Worm (Caenorhabditis elegans) whole organism, L4 larva: ENCODE measurements around the gene B0334.5.

Source experiments
- F10B5.3 ChIP-seq: sonication (generic microtip); optimal IDR thresholded peaks from 2 replicates; lab custom pipeline; 2016; ENCODE audit warnings: mild to moderate bottlenecking, missing genetic modification characterization, missing compliant biosample characterization
- F26F4.8 ChIP-seq: fragments of 200-800 bp; sonication (Bioruptor generic); conservative IDR thresholded peaks from 2 replicates; pipeline ENCODE4 v1.3.6; 2022; ENCODE audit warnings: missing genetic modification characterization, missing compliant biosample characterization
- F49E8.2 ChIP-seq: sonication (generic microtip); optimal IDR thresholded peaks from 2 replicates; lab custom pipeline; 2016; ENCODE audit warnings: missing compliant biosample characterization, mild to moderate bottlenecking, missing genetic modification characterization, borderline replicate concordance
- T20F7.1 ChIP-seq: fragments of 200-800 bp; sonication (Bioruptor generic); optimal IDR thresholded peaks from 2 replicates; lab custom pipeline; 2018; ENCODE audit warnings: mild to moderate bottlenecking, missing genetic modification characterization, missing compliant biosample characterization
- T26A8.4 ChIP-seq: fragments of 200-800 bp; sonication (Bioruptor generic); IDR thresholded peaks from 2 replicates; pipeline ENCODE4 v1.3.6; 2022; ENCODE audit warnings: missing genetic modification characterization, missing compliant biosample characterization
- Y48G9A.11 ChIP-seq: fragments of 200-800 bp; sonication (Bioruptor generic); IDR thresholded peaks from 2 replicates; pipeline ENCODE4 v1.3.6; 2022; ENCODE audit warnings: missing genetic modification reagents, missing genetic modification characterization, missing compliant biosample characterization
- ZK337.2 ChIP-seq: fragments of 200-800 bp; sonication (Bioruptor generic); IDR thresholded peaks from 2 replicates; pipeline ENCODE4 v1.3.6; 2022; ENCODE audit warnings: missing genetic modification reagents, missing genetic modification characterization, missing compliant biosample characterization
- ZK546.5 ChIP-seq, 2 experiments: sonication (generic microtip); optimal IDR thresholded peaks; 2 replicates each; lab custom pipeline; 2017; ENCODE audit warnings: missing biosample characterization in 2 of 2, missing genetic modification characterization in 2 of 2
- aha-1 ChIP-seq: fragments of 150-350 bp; peaks from one replicate; lab custom pipeline; 2014; ENCODE audit warnings: missing biosample characterization, missing genetic modification characterization
- aly-2 ChIP-seq: sonication (generic microtip); optimal IDR thresholded peaks from 2 replicates; lab custom pipeline; 2018; ENCODE audit warnings: missing biosample characterization, missing genetic modification characterization
- attf-4 ChIP-seq: sonication (generic microtip); optimal IDR thresholded peaks from 3 replicates; lab custom pipeline; 2017; ENCODE audit warnings: missing biosample characterization, missing genetic modification characterization
- ceh-44 ChIP-seq: fragments of 200-800 bp; sonication (Bioruptor generic); IDR thresholded peaks from 2 replicates; pipeline ENCODE4 v1.3.6; 2022; ENCODE audit warnings: missing genetic modification reagents, missing genetic modification characterization, missing compliant biosample characterization
- ceh-62 ChIP-seq: sonication (generic microtip); optimal IDR thresholded peaks from 2 replicates; lab custom pipeline; 2017; ENCODE audit warnings: missing biosample characterization, missing genetic modification characterization
- daf-16 ChIP-seq, 3 experiments: sonication (generic microtip); optimal IDR thresholded peaks; 2 replicates each; lab custom pipeline; 2016 to 2017; ENCODE audit warnings: missing genetic modification characterization in 3 of 3, missing genetic modification reagents in 3 of 3, mild to moderate bottlenecking in 2 of 3, missing compliant biosample characterization in 2 of 3, missing biosample characterization in 1 of 3, moderate library complexity in 1 of 3
- dmd-6 ChIP-seq: fragments of 200-800 bp; sonication (Bioruptor generic); IDR thresholded peaks from 2 replicates; pipeline ENCODE4 v1.3.6; 2022; ENCODE audit warnings: missing genetic modification reagents, missing genetic modification characterization, missing compliant biosample characterization
- dpl-1 ChIP-seq: fragments of 150-350 bp; optimal IDR thresholded peaks from 2 replicates; lab custom pipeline; 2014; ENCODE audit warnings: missing biosample characterization, missing genetic modification reagents, missing genetic modification characterization
- dve-1 ChIP-seq: sonication (generic microtip); optimal IDR thresholded peaks from 2 replicates; lab custom pipeline; 2017; ENCODE audit warnings: antibody characterized with exemption, mild to moderate bottlenecking, missing genetic modification characterization, missing compliant biosample characterization; ENCODE audit not compliant: insufficient read depth
- egl-27 ChIP-seq: sonication (generic microtip); optimal IDR thresholded peaks from 3 replicates; lab custom pipeline; 2017; ENCODE audit warnings: missing biosample characterization, missing genetic modification reagents, missing genetic modification characterization
- egl-43 ChIP-seq: fragments of 200-800 bp; sonication (Bioruptor generic); IDR thresholded peaks from 2 replicates; pipeline ENCODE4 v1.3.6; 2022; ENCODE audit warnings: missing genetic modification reagents, missing genetic modification characterization, missing compliant biosample characterization
- fkh-10 ChIP-seq: fragments of 150-350 bp; optimal IDR thresholded peaks from 2 replicates; lab custom pipeline; 2014; ENCODE audit warnings: missing biosample characterization, missing genetic modification reagents, missing genetic modification characterization
- hif-1 ChIP-seq, 2 experiments: sonication (generic microtip); optimal IDR thresholded peaks; 2 replicates each; lab custom pipeline; 2016 to 2017; ENCODE audit warnings: missing compliant biosample characterization in 2 of 2, missing genetic modification characterization in 2 of 2, missing genetic modification reagents in 2 of 2, missing genotype in 2 of 2, mild to moderate bottlenecking in 1 of 2
- jun-1 ChIP-seq: fragments of 150-350 bp; optimal IDR thresholded peaks from 2 replicates; lab custom pipeline; 2014; ENCODE audit warnings: missing biosample characterization, missing genetic modification reagents, missing genetic modification characterization
- lin-13 ChIP-seq: fragments of 150-350 bp; optimal IDR thresholded peaks from 2 replicates; lab custom pipeline; 2014; ENCODE audit warnings: missing biosample characterization, missing genetic modification reagents, missing genetic modification characterization
- lin-15B ChIP-seq: fragments of 150-350 bp; sonication (generic microtip); optimal IDR thresholded peaks from 3 replicates; lab custom pipeline; 2014; ENCODE audit warnings: missing biosample characterization, missing genetic modification characterization
- lin-38 ChIP-seq: fragments of 200-800 bp; sonication (Bioruptor generic); IDR thresholded peaks from 2 replicates; pipeline ENCODE4 v1.3.6; 2022; ENCODE audit warnings: missing genetic modification reagents, missing genetic modification characterization, missing compliant biosample characterization
- lir-3 ChIP-seq: sonication (generic microtip); optimal IDR thresholded peaks from 2 replicates; lab custom pipeline; 2016; ENCODE audit warnings: mild to moderate bottlenecking, missing genetic modification characterization, missing compliant biosample characterization
- lsy-2 ChIP-seq, 2 experiments: fragments of 150-350 bp in 1 of 2; sonication (generic microtip) in 1 of 2; optimal IDR thresholded peaks; 2 replicates each; lab custom pipeline; 2014 to 2017; ENCODE audit warnings: missing biosample characterization in 2 of 2, missing genetic modification characterization in 2 of 2
- madf-5 ChIP-seq, 2 experiments: fragments of 200-800 bp; sonication (Bioruptor generic); IDR thresholded peaks; 2 replicates each; pipeline ENCODE4 v1.3.6; 2022; ENCODE audit warnings: missing compliant biosample characterization in 2 of 2, missing genetic modification characterization in 2 of 2
- madf-9 ChIP-seq: fragments of 200-800 bp; sonication (Bioruptor generic); conservative IDR thresholded peaks from 2 replicates; pipeline ENCODE4 v1.3.6; 2022; ENCODE audit warnings: missing genetic modification reagents, missing genetic modification characterization, missing compliant biosample characterization
- mdl-1 ChIP-seq, 2 experiments: fragments of 150-350 bp in 1 of 2; sonication (generic microtip) in 1 of 2; optimal IDR thresholded peaks; 2 replicates each; lab custom pipeline; 2014 to 2017; ENCODE audit warnings: missing biosample characterization in 2 of 2, missing genetic modification characterization in 2 of 2
- mes-2 ChIP-seq: sonication (generic microtip); optimal IDR thresholded peaks from 2 replicates; lab custom pipeline; 2016; ENCODE audit warnings: missing genotype, mild to moderate bottlenecking, missing genetic modification characterization, missing compliant biosample characterization; ENCODE audit not compliant: poor library complexity, severe bottlenecking
- nhr-10 ChIP-seq: fragments of 150-350 bp; optimal IDR thresholded peaks from 2 replicates; lab custom pipeline; 2014; ENCODE audit warnings: missing biosample characterization, missing genetic modification characterization
- nhr-102 ChIP-seq: sonication (generic microtip); optimal IDR thresholded peaks from 2 replicates; lab custom pipeline; 2016; ENCODE audit warnings: mild to moderate bottlenecking, missing genetic modification characterization, moderate library complexity, missing compliant biosample characterization
- nhr-25 ChIP-seq: sonication (generic microtip); optimal IDR thresholded peaks from 2 replicates; lab custom pipeline; 2017; ENCODE audit warnings: missing genetic modification characterization, mild to moderate bottlenecking, missing compliant biosample characterization, antibody characterized with exemption, moderate library complexity, borderline replicate concordance; ENCODE audit not compliant: insufficient read depth
- nhr-28 ChIP-seq: fragments of 150-350 bp; optimal IDR thresholded peaks from 2 replicates; lab custom pipeline; 2014; ENCODE audit warnings: missing biosample characterization, missing genetic modification characterization
- nhr-41 ChIP-seq: fragments of 200-800 bp; sonication (Bioruptor generic); IDR thresholded peaks from 2 replicates; pipeline ENCODE4 v1.3.6; 2022; ENCODE audit warnings: missing genetic modification reagents, missing genetic modification characterization, missing compliant biosample characterization
- nhr-48 ChIP-seq: sonication (generic microtip); optimal IDR thresholded peaks from 2 replicates; lab custom pipeline; 2016; ENCODE audit warnings: mild to moderate bottlenecking, missing genetic modification characterization, missing compliant biosample characterization
- nhr-6 ChIP-seq: fragments of 150-350 bp; optimal IDR thresholded peaks from 2 replicates; lab custom pipeline; 2014; ENCODE audit warnings: missing biosample characterization, missing genetic modification characterization
- nhr-76 ChIP-seq: fragments of 150-350 bp; optimal IDR thresholded peaks from 2 replicates; lab custom pipeline; 2014; ENCODE audit warnings: missing biosample characterization, missing genetic modification characterization
- php-3 ChIP-seq: fragments of 200-800 bp; sonication (Bioruptor generic); IDR thresholded peaks from 2 replicates; pipeline ENCODE4 v1.3.6; 2022; ENCODE audit warnings: missing genetic modification reagents, missing genetic modification characterization, missing compliant biosample characterization
- pqm-1 ChIP-seq: sonication (generic microtip); optimal IDR thresholded peaks from 2 replicates; lab custom pipeline; 2017; ENCODE audit warnings: missing biosample characterization, missing genetic modification characterization
- saeg-2 ChIP-seq: fragments of 200-800 bp; sonication (Bioruptor generic); IDR thresholded peaks from 2 replicates; pipeline ENCODE4 v1.3.6; 2022; ENCODE audit warnings: missing genetic modification reagents, missing genetic modification characterization, missing compliant biosample characterization
- snpc-4 ChIP-seq: fragments of 150-350 bp; optimal IDR thresholded peaks from 2 replicates; lab custom pipeline; 2014; ENCODE audit warnings: missing biosample characterization, missing genetic modification characterization
- tag-97 ChIP-seq: fragments of 200-800 bp; sonication (Bioruptor generic); IDR thresholded peaks from 2 replicates; pipeline ENCODE4 v1.3.6; 2022; ENCODE audit warnings: missing genetic modification characterization, missing compliant biosample characterization
- tra-1 ChIP-seq: fragments of 200-800 bp; sonication (Bioruptor generic); IDR thresholded peaks from 2 replicates; pipeline ENCODE4 v1.3.6; 2022; ENCODE audit warnings: missing genetic modification reagents, missing genetic modification characterization, missing compliant biosample characterization
- unc-62 ChIP-seq, 3 experiments: fragments of 150-350 bp in 1 of 3; sonication (generic microtip); optimal IDR thresholded peaks in 2 of 3; peaks in 1 of 3; 1 replicate in 1 of 3; 2 replicates in 2 of 3; lab custom pipeline; 2014 to 2017; ENCODE audit warnings: missing biosample characterization in 3 of 3, missing genetic modification characterization in 3 of 3, missing genetic modification reagents in 3 of 3, missing genotype in 1 of 3
- zag-1 ChIP-seq: fragments of 150-350 bp; optimal IDR thresholded peaks from 2 replicates; lab custom pipeline; 2014; ENCODE audit warnings: missing biosample characterization, missing genetic modification characterization
- zfp-2 ChIP-seq: sonication (generic microtip); optimal IDR thresholded peaks from 2 replicates; lab custom pipeline; 2016; ENCODE audit warnings: mild to moderate bottlenecking, missing genetic modification characterization, missing compliant biosample characterization
- zfp-3 ChIP-seq: fragments of 200-800 bp; sonication (Bioruptor generic); conservative IDR thresholded peaks from 2 replicates; pipeline ENCODE4 v1.3.6; 2022; ENCODE audit warnings: missing genetic modification reagents, missing genetic modification characterization, missing compliant biosample characterization
- zip-11 ChIP-seq: fragments of 200-800 bp; sonication (Bioruptor generic); IDR thresholded peaks from 2 replicates; pipeline ENCODE4 v1.3.6; 2022; ENCODE audit warnings: missing genetic modification characterization, missing compliant biosample characterization
- zip-2 ChIP-seq: fragments of 150-350 bp; optimal IDR thresholded peaks from 2 replicates; lab custom pipeline; 2014; ENCODE audit warnings: missing biosample characterization, missing genetic modification characterization

B0334.5 gene

DNA sequence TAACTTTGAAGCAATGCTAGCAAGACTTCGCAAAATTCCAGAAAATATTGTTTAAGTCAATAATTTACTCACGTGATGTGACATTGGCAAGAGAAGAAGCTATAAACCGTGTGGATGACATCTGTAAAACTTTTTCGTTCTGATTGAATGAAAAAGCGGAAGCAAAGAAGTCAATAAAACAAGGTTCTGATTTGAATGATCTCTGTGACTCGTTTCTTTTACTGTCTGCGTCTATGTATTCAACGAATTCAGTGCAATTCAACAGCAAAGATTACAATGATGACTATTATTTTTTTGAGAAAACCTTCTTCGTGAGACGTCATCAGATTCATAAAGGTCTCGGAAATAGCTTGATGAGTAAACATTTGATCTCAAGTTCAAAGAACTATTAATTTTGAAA, 4.6 kb upstream of the B0334.5 start, which contains the start of gene hacl-1 (continued):
- no peak for TF ChIP-seq F49E8.2 (tag; lab: Kevin White, UChicago)
- peak; percentile 71 for TF ChIP-seq dve-1 (tag; lab: Kevin White, UChicago)
- peak; percentile 35 for TF ChIP-seq jun-1 (tag; lab: Kevin White, UChicago)
- TF ChIP-seq aha-1 (tag; lab: Kevin White, UChicago), result peak; percentile 59
- no peak for TF ChIP-seq ceh-44 (GFP tag; lab: Robert Waterston, UW)
- no peak for TF ChIP-seq nhr-41
- TF ChIP-seq nhr-10, result no peak
- peak in 1 of 2 experiments; percentile 56 for TF ChIP-seq lsy-2 (tag; optimal IDR thresholded peaks at IDR 0.05; lab: Kevin White, UChicago)
- no peak for TF ChIP-seq hif-1 (tag; optimal IDR thresholded peaks at IDR 0.05; lab: Kevin White, UChicago)
- TF ChIP-seq nhr-28, result peak; percentile 46
- no peak for TF ChIP-seq tra-1
- no peak for TF ChIP-seq madf-5 (GFP tag; IDR thresholded peaks at IDR 0.05; lab: Robert Waterston, UW)
- TF ChIP-seq F26F4.8 (GFP tag; lab: Robert Waterston, UW), result no peak
- no peak for TF ChIP-seq T20F7.1 (GFP tag; lab: Kevin White, UChicago)
- no peak for TF ChIP-seq pqm-1 (tag; lab: Kevin White, UChicago)
- TF ChIP-seq egl-43, result no peak
- TF ChIP-seq nhr-25, result peak; percentile 1
- no peak for TF ChIP-seq zip-2 (tag; lab: Kevin White, UChicago)
- no peak for TF ChIP-seq lir-3 (tag; lab: Kevin White, UChicago)
- TF ChIP-seq ceh-62, result no peak
- TF ChIP-seq nhr-48, result peak; percentile 48
- TF ChIP-seq zfp-2 (tag; lab: Kevin White, UChicago), result no peak
- TF ChIP-seq nhr-76, result no peak
- peak in 1 of 2 experiments; percentile 69 for TF ChIP-seq unc-62 (GFP tag; optimal IDR thresholded peaks at IDR 0.05 in 1 of 2; lab: Kevin White, UChicago)
- TF ChIP-seq unc-62 (tag; optimal IDR thresholded peaks at IDR 0.05; lab: Kevin White, UChicago), result no peak
- no peak for TF ChIP-seq lin-15B (tag; lab: Kevin White, UChicago)
- TF ChIP-seq Y48G9A.11 (GFP tag; lab: Robert Waterston, UW), result no peak
- TF ChIP-seq ZK337.2 (GFP tag; lab: Robert Waterston, UW), result no peak
- TF ChIP-seq T26A8.4 (GFP tag; lab: Robert Waterston, UW), result no peak
- TF ChIP-seq mdl-1 (tag; optimal IDR thresholded peaks at IDR 0.05; lab: Kevin White, UChicago), result no peak
- TF ChIP-seq daf-16 (GFP tag; optimal IDR thresholded peaks at IDR 0.05; lab: Kevin White, UChicago), result no peak
- TF ChIP-seq daf-16 (tag; optimal IDR thresholded peaks at IDR 0.05; lab: Kevin White, UChicago), result peak; percentile 19
- peak; percentile 28 for TF ChIP-seq nhr-102
- TF ChIP-seq nhr-6, result no peak
- no peak for TF ChIP-seq zfp-3 (GFP tag; lab: Robert Waterston, UW)
- no peak for TF ChIP-seq fkh-10 (GFP tag; lab: Kevin White, UChicago)
- TF ChIP-seq F10B5.3 (tag; lab: Kevin White, UChicago), result no peak
- TF ChIP-seq lin-38 (GFP tag; lab: Robert Waterston, UW), result no peak
- TF ChIP-seq php-3 (GFP tag; lab: Robert Waterston, UW), result no peak
- TF ChIP-seq attf-4 (tag; lab: Kevin White, UChicago), result no peak
- TF ChIP-seq mes-2 (tag; lab: Kevin White, UChicago), result peak; percentile 34
- TF ChIP-seq snpc-4 (tag; lab: Kevin White, UChicago), result no peak
- no peak for TF ChIP-seq zag-1 (tag; lab: Kevin White, UChicago)
- TF ChIP-seq tag-97 (GFP tag; lab: Robert Waterston, UW), result no peak
- no peak for TF ChIP-seq saeg-2
- TF ChIP-seq lin-13 (GFP tag; lab: Kevin White, UChicago), result peak; percentile 15
- no peak for TF ChIP-seq ZK546.5 (tag; optimal IDR thresholded peaks at IDR 0.05; lab: Kevin White, UChicago)
- TF ChIP-seq dmd-6 (GFP tag; lab: Robert Waterston, UW), result peak; percentile 64
- TF ChIP-seq dpl-1 (GFP tag; lab: Kevin White, UChicago), result no peak
- no peak for TF ChIP-seq aly-2
- no peak for TF ChIP-seq egl-27
- TF ChIP-seq zip-11, result no peak
- TF ChIP-seq madf-9 (GFP tag; lab: Robert Waterston, UW), result no peak
